Worm (Caenorhabditis elegans): ENCODE results near the gene idpb-3.

ce11 chrII:5086143-5086542 lies 15.5 kb downstream of the idpb-3 start:
- TF ChIP-seq ztf-11 (tag; optimal IDR thresholded peaks at IDR 0.05) (no peak), unc-39 (tag; optimal IDR thresholded peaks at IDR 0.05) (no peak), nhr-12 (tag; optimal IDR thresholded peaks at IDR 0.05) (no peak), ces-1 (GFP tag; optimal IDR thresholded peaks at IDR 0.05) (no peak), lin-13 (tag; optimal IDR thresholded peaks at IDR 0.05) (no peak), elt-3 (tag; optimal IDR thresholded peaks at IDR 0.05) (no peak), unc-62 (GFP tag; optimal IDR thresholded peaks at IDR 0.05) (no peak), nhr-237 (tag; optimal IDR thresholded peaks at IDR 0.05) (no peak), lsy-2 (tag; optimal IDR thresholded peaks at IDR 0.05) (no peak), bed-3 (GFP tag; optimal IDR thresholded peaks at IDR 0.05) (no peak), nhr-76 (tag; optimal IDR thresholded peaks at IDR 0.05) (no peak), mab-5 (tag; optimal IDR thresholded peaks at IDR 0.05) (no peak)

All from whole organism, mixed stage, embryonic.